Fruit fly (Drosophila melanogaster) whole organism, prepupa: Measurements from ENCODE around the gene Lmpt.
A peak's percentile ranks its signal among the peaks of the same experiment; 100 is the strongest.

Experiments used
- Blimp-1 ChIP-seq: fragments of 200-800 bp; sonication (Bioruptor generic); optimal IDR thresholded peaks from 3 replicates; lab custom pipeline; 2017; ENCODE audit warnings: missing biosample characterization, missing genetic modification characterization, mild to moderate bottlenecking, moderate library complexity, missing genetic modification reagents
- CG11294 ChIP-seq: fragments of 200-800 bp; sonication (Bioruptor generic); IDR thresholded peaks from 2 replicates; pipeline ENCODE4 v1.3.6; 2022; ENCODE audit warnings: missing biosample characterization, missing genetic modification characterization
- CG11762 ChIP-seq: fragments of 200-800 bp; sonication (Bioruptor generic); optimal IDR thresholded peaks from 3 replicates; lab custom pipeline; 2016; ENCODE audit warnings: missing biosample characterization, missing genetic modification characterization; ENCODE audit not compliant: insufficient read depth
- CG11902 ChIP-seq: fragments of 200-800 bp; sonication (Bioruptor generic); optimal IDR thresholded peaks from 3 replicates; lab custom pipeline; 2016; ENCODE audit warnings: missing biosample characterization, missing genetic modification characterization
- CG15336 ChIP-seq: fragments of 200-800 bp; sonication (Bioruptor generic); IDR thresholded peaks from 2 replicates; pipeline ENCODE4 v1.3.6; 2022; ENCODE audit warnings: missing biosample characterization, missing genetic modification characterization
- CG1621 ChIP-seq: fragments of 200-800 bp; sonication (Bioruptor generic); optimal IDR thresholded peaks from 3 replicates; lab custom pipeline; 2018; ENCODE audit warnings: missing biosample characterization, mild to moderate bottlenecking, missing genetic modification characterization
- CG31627 ChIP-seq: fragments of 200-800 bp; sonication (Bioruptor generic); optimal IDR thresholded peaks from 3 replicates; lab custom pipeline; 2016; ENCODE audit warnings: missing biosample characterization, missing genetic modification characterization
- CG34406 ChIP-seq: fragments of 200-800 bp; sonication (Bioruptor generic); optimal IDR thresholded peaks from 3 replicates; lab custom pipeline; 2016; ENCODE audit warnings: missing biosample characterization, missing genetic modification characterization
- CG3919 ChIP-seq: fragments of 200-800 bp; sonication (Bioruptor generic); optimal IDR thresholded peaks from 3 replicates; lab custom pipeline; 2016; ENCODE audit warnings: missing biosample characterization, missing genetic modification characterization
- CG4318 ChIP-seq: fragments of 200-800 bp; sonication (Bioruptor generic); optimal IDR thresholded peaks from 3 replicates; lab custom pipeline; 2017; ENCODE audit warnings: missing biosample characterization, mild to moderate bottlenecking, missing genetic modification characterization
- CG6163 ChIP-seq: fragments of 200-800 bp; sonication (Bioruptor generic); IDR thresholded peaks from 3 replicates; pipeline ENCODE4 v1.3.6; 2022; ENCODE audit warnings: missing biosample characterization, missing genetic modification characterization
- CG6276 ChIP-seq: fragments of 200-800 bp; sonication (Bioruptor generic); optimal IDR thresholded peaks from 2 replicates; lab custom pipeline; 2017; ENCODE audit warnings: missing biosample characterization, mild to moderate bottlenecking, missing genetic modification characterization
- CG6792 ChIP-seq: fragments of 200-800 bp; sonication (Bioruptor generic); optimal IDR thresholded peaks from 3 replicates; lab custom pipeline; 2016; ENCODE audit warnings: missing biosample characterization, missing genetic modification characterization
- CG6808 ChIP-seq: fragments of 200-800 bp; sonication (Bioruptor generic); optimal IDR thresholded peaks from 3 replicates; lab custom pipeline; 2017; ENCODE audit warnings: missing biosample characterization, missing genetic modification characterization, mild to moderate bottlenecking, moderate library complexity, missing genetic modification reagents
- CG6854 ChIP-seq: fragments of 200-800 bp; sonication (Bioruptor generic); optimal IDR thresholded peaks from 2 replicates; lab custom pipeline; 2017; ENCODE audit warnings: missing biosample characterization, mild to moderate bottlenecking, missing genetic modification characterization
- CG8119 ChIP-seq: fragments of 200-800 bp; sonication (Bioruptor generic); IDR thresholded peaks from 3 replicates; pipeline ENCODE4 v1.3.6; 2022; ENCODE audit warnings: missing biosample characterization, missing genetic modification characterization
- CG8319 ChIP-seq: fragments of 200-800 bp; sonication (Bioruptor generic); optimal IDR thresholded peaks from 3 replicates; lab custom pipeline; 2016; ENCODE audit warnings: missing biosample characterization, missing genetic modification characterization
- CG8632 ChIP-seq: fragments of 200-800 bp; sonication (Bioruptor generic); optimal IDR thresholded peaks from 3 replicates; lab custom pipeline; 2016; ENCODE audit warnings: missing biosample characterization, missing genetic modification characterization
- CG9139 ChIP-seq: fragments of 200-800 bp; sonication (Bioruptor generic); optimal IDR thresholded peaks from 3 replicates; lab custom pipeline; 2017; ENCODE audit warnings: missing biosample characterization, mild to moderate bottlenecking, missing genetic modification characterization
- Eip75B ChIP-seq: fragments of 200-800 bp; sonication (Bioruptor generic); optimal IDR thresholded peaks from 3 replicates; lab custom pipeline; 2016; ENCODE audit warnings: missing biosample characterization, missing genetic modification characterization
- Eip93F ChIP-seq: fragments of 200-800 bp; sonication (Bioruptor generic); optimal IDR thresholded peaks from 2 replicates; lab custom pipeline; 2016; ENCODE audit warnings: missing biosample characterization, mild to moderate bottlenecking, missing genetic modification characterization
- Ets21C ChIP-seq: fragments of 200-800 bp; sonication (Bioruptor generic); optimal IDR thresholded peaks from 3 replicates; lab custom pipeline; 2016; ENCODE audit warnings: missing biosample characterization, missing genetic modification characterization
- Ets96B ChIP-seq: fragments of 200-800 bp; optimal IDR thresholded peaks from 2 replicates; lab custom pipeline; 2019; ENCODE audit warnings: missing biosample characterization, mild to moderate bottlenecking, missing genetic modification characterization, moderate library complexity
- Gug ChIP-seq: fragments of 200-800 bp; sonication (Bioruptor generic); IDR thresholded peaks from 2 replicates; pipeline ENCODE4 v1.3.6; 2022; ENCODE audit warnings: missing biosample characterization, missing genetic modification characterization
- Hr38 ChIP-seq: sonication (Bioruptor generic); optimal IDR thresholded peaks from 2 replicates; lab custom pipeline; 2016; ENCODE audit warnings: missing biosample characterization, missing genetic modification characterization
- Hr39 ChIP-seq: fragments of 200-800 bp; sonication (Bioruptor generic); optimal IDR thresholded peaks from 2 replicates; lab custom pipeline; 2016; ENCODE audit warnings: missing biosample characterization, missing genetic modification characterization
- Met ChIP-seq: fragments of 200-800 bp; sonication (Bioruptor generic); optimal IDR thresholded peaks from 3 replicates; lab custom pipeline; 2016; ENCODE audit warnings: missing biosample characterization, missing genetic modification characterization
- OdsH ChIP-seq: fragments of 200-800 bp; sonication (Bioruptor generic); optimal IDR thresholded peaks from 3 replicates; lab custom pipeline; 2016; ENCODE audit warnings: missing biosample characterization, missing genetic modification characterization
- Sox102F ChIP-seq: fragments of 200-800 bp; sonication (Bioruptor generic); optimal IDR thresholded peaks from 2 replicates; lab custom pipeline; 2016; ENCODE audit warnings: missing biosample characterization, mild to moderate bottlenecking, missing genetic modification characterization
- Sox14 ChIP-seq: fragments of 200-800 bp; sonication (Bioruptor generic); optimal IDR thresholded peaks from 3 replicates; lab custom pipeline; 2016; ENCODE audit warnings: missing biosample characterization, missing genetic modification characterization
- Sox15 ChIP-seq: fragments of 200-800 bp; sonication (Bioruptor generic); optimal IDR thresholded peaks from 3 replicates; lab custom pipeline; 2016; ENCODE audit warnings: missing biosample characterization, missing genetic modification characterization
- achi ChIP-seq: fragments of 200-800 bp; sonication (Bioruptor generic); optimal IDR thresholded peaks from 3 replicates; lab custom pipeline; 2016; ENCODE audit warnings: missing biosample characterization, missing genetic modification characterization
- acj6 ChIP-seq: fragments of 200-800 bp; sonication (Bioruptor generic); optimal IDR thresholded peaks from 3 replicates; lab custom pipeline; 2016; ENCODE audit warnings: missing biosample characterization, missing genetic modification characterization
- cyc ChIP-seq: fragments of 200-800 bp; sonication (Bioruptor generic); optimal IDR thresholded peaks from 3 replicates; lab custom pipeline; 2016; ENCODE audit warnings: missing biosample characterization, missing genetic modification characterization
- dac ChIP-seq: fragments of 200-800 bp; sonication (Bioruptor generic); optimal IDR thresholded peaks from 2 replicates; lab custom pipeline; 2017; ENCODE audit warnings: missing biosample characterization, mild to moderate bottlenecking, missing genetic modification characterization
- esn ChIP-seq: fragments of 200-800 bp; sonication (Bioruptor generic); optimal IDR thresholded peaks from 2 replicates; lab custom pipeline; 2016; ENCODE audit warnings: missing biosample characterization, mild to moderate bottlenecking, missing genetic modification characterization, moderate library complexity
- fd59A ChIP-seq: fragments of 200-800 bp; sonication (Bioruptor generic); optimal IDR thresholded peaks from 2 replicates; lab custom pipeline; 2017; ENCODE audit warnings: missing biosample characterization, mild to moderate bottlenecking, missing genetic modification characterization, missing genetic modification reagents
- fd85E ChIP-seq: fragments of 200-800 bp; sonication (Bioruptor generic); optimal IDR thresholded peaks from 3 replicates; lab custom pipeline; 2016; ENCODE audit warnings: missing biosample characterization, missing genetic modification characterization
- lz ChIP-seq: fragments of 200-800 bp; sonication (Bioruptor generic); optimal IDR thresholded peaks from 3 replicates; lab custom pipeline; 2016; ENCODE audit warnings: missing biosample characterization, missing genetic modification characterization
- net ChIP-seq: fragments of 200-800 bp; sonication (Bioruptor generic); optimal IDR thresholded peaks from 3 replicates; lab custom pipeline; 2016; ENCODE audit warnings: missing biosample characterization, missing genetic modification characterization
- pdm3 ChIP-seq: fragments of 200-800 bp; sonication (Bioruptor generic); optimal IDR thresholded peaks from 3 replicates; lab custom pipeline; 2016; ENCODE audit warnings: missing biosample characterization, missing genetic modification characterization
- salr ChIP-seq, 2 experiments: fragments of 200-800 bp; sonication (Bioruptor generic); optimal IDR thresholded peaks; 3 replicates each; lab custom pipeline; 2016 to 2018; ENCODE audit warnings: missing biosample characterization in 2 of 2, missing genetic modification characterization in 2 of 2, mild to moderate bottlenecking in 1 of 2
- ss ChIP-seq, 2 experiments: fragments of 200-800 bp; sonication (Bioruptor generic); optimal IDR thresholded peaks; 2 replicates in 1 of 2; 3 replicates in 1 of 2; lab custom pipeline; 2017 to 2018; ENCODE audit warnings: mild to moderate bottlenecking in 2 of 2, missing biosample characterization in 2 of 2, missing genetic modification characterization in 2 of 2, moderate library complexity in 1 of 2
- svp ChIP-seq: fragments of 200-800 bp; sonication (Bioruptor generic); peaks from one replicate; lab custom pipeline; 2016; ENCODE audit warnings: missing biosample characterization, missing genetic modification characterization
- topi ChIP-seq: fragments of 200-800 bp; sonication (Bioruptor generic); optimal IDR thresholded peaks from 3 replicates; lab custom pipeline; 2016; ENCODE audit warnings: missing biosample characterization, missing genetic modification characterization
- vri ChIP-seq: fragments of 200-800 bp; sonication (Bioruptor generic); optimal IDR thresholded peaks from 3 replicates; lab custom pipeline; 2016; ENCODE audit warnings: missing biosample characterization, mild to moderate bottlenecking, missing genetic modification characterization

Lmpt gene

DNA sequence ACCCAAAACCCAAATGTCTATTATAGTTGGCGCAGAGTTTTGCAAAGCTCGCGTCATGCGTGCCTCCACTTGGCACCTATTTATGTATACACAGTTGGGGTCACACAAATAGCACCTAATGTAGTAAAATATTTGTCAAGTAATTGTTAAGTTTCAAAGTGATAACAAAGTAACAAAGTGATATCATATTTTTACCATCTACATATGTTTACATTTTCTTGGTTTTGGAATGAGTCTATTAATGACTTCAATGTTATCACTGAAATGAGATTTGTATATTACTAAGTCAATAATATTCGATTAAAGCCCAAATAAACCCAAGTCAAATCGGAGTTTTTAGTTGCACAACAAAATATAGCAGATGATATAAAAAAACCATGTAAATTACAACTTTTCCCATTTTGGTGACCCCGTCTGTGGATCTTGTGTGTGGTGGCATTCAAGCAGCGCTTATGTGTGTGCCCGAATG is 7.4 kb downstream of the Lmpt start (continued):
- peak; percentile 49 for TF ChIP-seq Sox102F (GFP tag; lab: Kevin White, UChicago)
- TF ChIP-seq CG4318 (GFP tag; lab: Kevin White, UChicago) = peak; percentile 85
- peak; percentile 56; the same call in 1 of the 2 replicates for TF ChIP-seq Gug (GFP tag; lab: Robert Waterston, UW)
- TF ChIP-seq CG31627 (GFP tag; lab: Kevin White, UChicago) = peak; percentile 18
- peak; percentile 89 for TF ChIP-seq CG15336 (GFP tag; lab: Robert Waterston, UW)
- no peak for TF ChIP-seq CG6854 (GFP tag; lab: Kevin White, UChicago)
- peak; percentile 44; the same call in 1 of the 2 replicates for TF ChIP-seq CG11294 (GFP tag; lab: Robert Waterston, UW)
- TF ChIP-seq acj6 (GFP tag; lab: Kevin White, UChicago) = peak; percentile 66
- peak; percentile 45 for TF ChIP-seq CG1621 (tag; lab: Kevin White, UChicago)
- TF ChIP-seq CG11902 (GFP tag; lab: Kevin White, UChicago) = peak; percentile 54
- TF ChIP-seq CG34406 (GFP tag; lab: Kevin White, UChicago) = peak; percentile 65
- peak; percentile 70 for TF ChIP-seq Sox14 (GFP tag; lab: Kevin White, UChicago)
- peak; percentile 93 for TF ChIP-seq CG8119 (GFP tag; lab: Robert Waterston, UW)
- peak; percentile 57 for TF ChIP-seq CG3919 (GFP tag; lab: Kevin White, UChicago)
- peak; percentile 79 for TF ChIP-seq OdsH (GFP tag; lab: Kevin White, UChicago)
- TF ChIP-seq svp = no peak
- TF ChIP-seq ss (GFP tag; optimal IDR thresholded peaks at IDR 0.05; lab: Kevin White, UChicago) = peak in 1 of 2 experiments; percentile 13
- TF ChIP-seq Blimp-1 = no peak
- no peak for TF ChIP-seq Eip93F (GFP tag; lab: Kevin White, UChicago)
- TF ChIP-seq cyc (GFP tag; lab: Kevin White, UChicago) = no peak
- TF ChIP-seq fd59A (GFP tag; lab: Kevin White, UChicago) = peak; percentile 51
- peak; percentile 57 for TF ChIP-seq Met (GFP tag; lab: Kevin White, UChicago)
- TF ChIP-seq lz (GFP tag; lab: Kevin White, UChicago) = peak; percentile 36
- TF ChIP-seq Ets96B (tag; lab: Kevin White, UChicago) = peak; percentile 48
- peak; percentile 43 for TF ChIP-seq CG6808 (GFP tag; lab: Kevin White, UChicago)
- TF ChIP-seq CG11762 (GFP tag; lab: Kevin White, UChicago) = peak; percentile 55
- TF ChIP-seq salr (GFP tag; optimal IDR thresholded peaks at IDR 0.05; lab: Kevin White, UChicago) = peak in 1 of 2 experiments; percentile 88
- TF ChIP-seq CG6792 = peak; percentile 70
- no peak for TF ChIP-seq fd85E (GFP tag; lab: Kevin White, UChicago)
- peak; percentile 45 for TF ChIP-seq Sox15
- TF ChIP-seq achi (GFP tag; lab: Kevin White, UChicago) = peak; percentile 80
- peak; percentile 38 for TF ChIP-seq Hr39 (GFP tag; lab: Kevin White, UChicago)
- peak; percentile 18 for TF ChIP-seq topi (GFP tag; lab: Kevin White, UChicago)

DNA sequence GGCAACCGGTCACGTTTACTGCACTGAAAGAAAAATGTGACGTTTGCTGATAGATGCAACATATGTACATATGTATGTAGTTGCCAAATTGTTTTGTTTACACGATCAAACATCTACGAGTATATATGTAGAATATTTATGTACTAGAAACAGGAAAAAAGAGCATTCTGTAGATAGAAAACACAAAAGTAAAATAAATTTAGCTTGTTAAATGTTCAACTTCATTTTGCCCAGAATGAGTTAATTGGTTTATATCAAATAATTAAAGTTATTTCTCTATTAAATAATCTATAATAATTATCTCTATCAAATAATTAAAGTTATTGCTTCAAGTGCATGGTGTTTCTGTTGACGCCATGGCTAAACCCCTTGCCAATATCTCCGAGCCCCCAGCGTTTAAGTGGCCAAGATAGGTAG is 8.0 kb downstream of the Lmpt start:
- no peak for TF ChIP-seq Hr38 (GFP tag; lab: Kevin White, UChicago)
- peak; percentile 65 for TF ChIP-seq CG11762 (GFP tag; lab: Kevin White, UChicago)
- peak; percentile 88 for TF ChIP-seq CG6276 (GFP tag; lab: Kevin White, UChicago)
- no peak for TF ChIP-seq CG8632 (GFP tag; lab: Kevin White, UChicago)
- TF ChIP-seq achi (GFP tag; lab: Kevin White, UChicago) = no peak
- no peak for TF ChIP-seq dac (GFP tag; lab: Kevin White, UChicago)
- TF ChIP-seq CG9139 (GFP tag; lab: Kevin White, UChicago) = peak; percentile 6
- no peak for TF ChIP-seq Sox102F (GFP tag; lab: Kevin White, UChicago)
- TF ChIP-seq CG4318 (GFP tag; lab: Kevin White, UChicago) = no peak
- no peak for TF ChIP-seq Ets21C (GFP tag; lab: Kevin White, UChicago)
- no peak for TF ChIP-seq esn
- no peak for TF ChIP-seq CG8319
- peak; percentile 70 for TF ChIP-seq Eip75B (GFP tag; lab: Kevin White, UChicago)
- TF ChIP-seq Eip93F (GFP tag; lab: Kevin White, UChicago) = no peak
- TF ChIP-seq CG6792 = peak; percentile 17
- peak; percentile 8 for TF ChIP-seq CG6854 (GFP tag; lab: Kevin White, UChicago)
- TF ChIP-seq Sox15 = no peak
- TF ChIP-seq vri (GFP tag; lab: Kevin White, UChicago) = no peak
- TF ChIP-seq pdm3 (GFP tag; lab: Kevin White, UChicago) = no peak
- no peak for TF ChIP-seq Blimp-1
- no peak for TF ChIP-seq acj6 (GFP tag; lab: Kevin White, UChicago)
- no peak for TF ChIP-seq Hr39 (GFP tag; lab: Kevin White, UChicago)
- TF ChIP-seq CG11902 (GFP tag; lab: Kevin White, UChicago) = peak; percentile 1
- TF ChIP-seq net (GFP tag; lab: Kevin White, UChicago) = no peak
- TF ChIP-seq fd59A (GFP tag; lab: Kevin White, UChicago) = no peak
- no peak for TF ChIP-seq OdsH (GFP tag; lab: Kevin White, UChicago)
- TF ChIP-seq CG34406 (GFP tag; lab: Kevin White, UChicago) = no peak
- peak; percentile 60 to 73 for TF ChIP-seq ss (GFP tag; optimal IDR thresholded peaks at IDR 0.05; lab: Kevin White, UChicago)
- peak; percentile 25; the same call in 2 of the 3 replicates for TF ChIP-seq CG6163 (GFP tag; lab: Robert Waterston, UW)
- TF ChIP-seq CG8119 (GFP tag; lab: Robert Waterston, UW) = no peak
- TF ChIP-seq Met (GFP tag; lab: Kevin White, UChicago) = no peak
- no peak for TF ChIP-seq fd85E (GFP tag; lab: Kevin White, UChicago)
